Fruit fly (Drosophila melanogaster): ENCODE results near the gene Cyp9f3.

Cyp9f3 gene

DNA sequence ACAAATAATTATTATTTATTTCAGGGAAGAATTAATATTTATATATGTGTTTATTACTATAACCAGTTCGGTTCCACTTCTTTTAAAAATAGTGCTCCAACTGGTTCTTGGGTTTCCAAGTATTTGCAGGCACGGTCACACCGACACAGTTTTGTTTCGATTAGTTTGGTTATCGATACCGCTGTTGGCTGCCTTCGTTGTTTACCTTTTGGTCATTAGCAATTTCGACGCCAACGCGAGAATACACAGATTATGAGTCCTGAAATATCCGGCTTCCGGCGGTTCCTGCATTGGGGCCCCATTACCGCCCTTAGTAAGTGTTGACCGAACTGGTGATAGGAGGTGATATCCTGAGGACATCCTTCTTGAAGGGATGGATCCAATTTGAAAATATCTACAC, 9.4 kb upstream of the Cyp9f3 start, which contains the start of gene CG5196 (continued):
- TF ChIP-seq D (optimal IDR thresholded peaks at IDR 0.05), result no peak
- no peak for TF ChIP-seq D (GFP tag; optimal IDR thresholded peaks at IDR 0.05)
- no peak for TF ChIP-seq Hand (GFP tag; optimal IDR thresholded peaks at IDR 0.05)
- TF ChIP-seq zen (tag; optimal IDR thresholded peaks at IDR 0.05), result peak; percentile 89
- peak; percentile 17; the same call in 1 of the 2 replicates for TF ChIP-seq hbn (GFP tag; IDR thresholded peaks at IDR 0.05; ENCODE audit: partially characterized antibody)
- no peak for TF ChIP-seq sr (GFP tag; IDR thresholded peaks at IDR 0.05)
- TF ChIP-seq ewg (GFP tag; optimal IDR thresholded peaks at IDR 0.05), result no peak
- no peak for TF ChIP-seq ken (GFP tag; IDR thresholded peaks at IDR 0.05)
- no peak for TF ChIP-seq CG32767 (GFP tag; IDR thresholded peaks at IDR 0.05)
- TF ChIP-seq Chrac-16 (GFP tag; optimal IDR thresholded peaks at IDR 0.05), result no peak
- no peak for TF ChIP-seq toy (GFP tag; IDR thresholded peaks at IDR 0.05)
- TF ChIP-seq Hr3 (GFP tag; optimal IDR thresholded peaks at IDR 0.05), result no peak
- no peak for TF ChIP-seq peb (GFP tag; IDR thresholded peaks at IDR 0.05)
- TF ChIP-seq nerfin-2 (GFP tag; IDR thresholded peaks at IDR 0.05; ENCODE audit: partially characterized antibody), result peak; percentile 58; the same call in 1 of the 2 replicates
- peak; percentile 60 for TF ChIP-seq CG14710 (tag; optimal IDR thresholded peaks at IDR 0.05)
- TF ChIP-seq CG18764 (GFP tag; optimal IDR thresholded peaks at IDR 0.05), result no peak
- TF ChIP-seq CG10565 (GFP tag; optimal IDR thresholded peaks at IDR 0.05), result no peak
- no peak for TF ChIP-seq CG10209 (GFP tag; optimal IDR thresholded peaks at IDR 0.05)
- TF ChIP-seq gsb-n (tag; optimal IDR thresholded peaks at IDR 0.05), result peak; percentile 20
- TF ChIP-seq cg (GFP tag; optimal IDR thresholded peaks at IDR 0.05), result no peak
- no peak for TF ChIP-seq CkIIα-i1 (GFP tag; IDR thresholded peaks at IDR 0.05)
- peak; percentile 50 for TF ChIP-seq YL-1 (GFP tag; optimal IDR thresholded peaks at IDR 0.05)
- TF ChIP-seq CrebB (tag; optimal IDR thresholded peaks at IDR 0.05), result no peak
- TF ChIP-seq dysf (GFP tag; IDR thresholded peaks at IDR 0.05), result no peak
- no peak for TF ChIP-seq CG7839 (tag; optimal IDR thresholded peaks at IDR 0.05)
- TF ChIP-seq MBD-R2 (GFP tag; IDR thresholded peaks at IDR 0.05), result peak; percentile 95
- TF ChIP-seq sqz (GFP tag; optimal IDR thresholded peaks at IDR 0.05), result no peak
- no peak for TF ChIP-seq HHEX (GFP tag; optimal IDR thresholded peaks at IDR 0.05)
- TF ChIP-seq CG11504 (tag; optimal IDR thresholded peaks at IDR 0.05), result no peak
- no peak for TF ChIP-seq Gug (GFP tag; IDR thresholded peaks at IDR 0.05)
- TF ChIP-seq CG12236 (GFP tag; optimal IDR thresholded peaks at IDR 0.05), result no peak
- no peak for TF ChIP-seq Meics (GFP tag; optimal IDR thresholded peaks at IDR 0.05)
- TF ChIP-seq trem (tag; optimal IDR thresholded peaks at IDR 0.05), result peak; percentile 76
- peak; percentile 13 for TF ChIP-seq CG10147 (GFP tag; optimal IDR thresholded peaks at IDR 0.05)
- TF ChIP-seq cas (GFP tag; IDR thresholded peaks at IDR 0.05), result no peak
- TF ChIP-seq ind (GFP tag; optimal IDR thresholded peaks at IDR 0.05), result no peak
- TF ChIP-seq Atf6 (GFP tag; IDR thresholded peaks at IDR 0.05), result no peak
- no peak for TF ChIP-seq CG12071 (GFP tag; optimal IDR thresholded peaks at IDR 0.05)
- no peak for TF ChIP-seq CG8290 (GFP tag; optimal IDR thresholded peaks at IDR 0.05)
- TF ChIP-seq CG8290 (tag; optimal IDR thresholded peaks at IDR 0.05), result no peak
- peak; percentile 51 for TF ChIP-seq sug (tag; optimal IDR thresholded peaks at IDR 0.05)
- TF ChIP-seq CG11695 (GFP tag; IDR thresholded peaks at IDR 0.05), result no peak
- no peak for TF ChIP-seq ftz-f1 (GFP tag; optimal IDR thresholded peaks at IDR 0.05)
- TF ChIP-seq CG8281 (tag; optimal IDR thresholded peaks at IDR 0.05), result no peak
- TF ChIP-seq scrt (GFP tag; optimal IDR thresholded peaks at IDR 0.05), result no peak
- TF ChIP-seq pum (GFP tag; optimal IDR thresholded peaks at IDR 0.05), result no peak
- TF ChIP-seq Lpt (GFP tag; optimal IDR thresholded peaks at IDR 0.05), result no peak
- TF ChIP-seq croc (GFP tag; conservative IDR thresholded peaks at IDR 0.05), result no peak
- TF ChIP-seq Dp (GFP tag; optimal IDR thresholded peaks at IDR 0.05), result peak; percentile 80
- TF ChIP-seq da (GFP tag; optimal IDR thresholded peaks at IDR 0.05), result no peak
- peak; percentile 26; the same call in 1 of the 2 replicates for TF ChIP-seq Rfx (GFP tag; IDR thresholded peaks at IDR 0.05)
- TF ChIP-seq CG8944 (GFP tag; optimal IDR thresholded peaks at IDR 0.05), result no peak
- no peak for TF ChIP-seq CG13123 (GFP tag; optimal IDR thresholded peaks at IDR 0.05)

All from whole organism, embryonic.